Worm (Caenorhabditis elegans): ENCODE results near the gene acr-7.

DNA sequence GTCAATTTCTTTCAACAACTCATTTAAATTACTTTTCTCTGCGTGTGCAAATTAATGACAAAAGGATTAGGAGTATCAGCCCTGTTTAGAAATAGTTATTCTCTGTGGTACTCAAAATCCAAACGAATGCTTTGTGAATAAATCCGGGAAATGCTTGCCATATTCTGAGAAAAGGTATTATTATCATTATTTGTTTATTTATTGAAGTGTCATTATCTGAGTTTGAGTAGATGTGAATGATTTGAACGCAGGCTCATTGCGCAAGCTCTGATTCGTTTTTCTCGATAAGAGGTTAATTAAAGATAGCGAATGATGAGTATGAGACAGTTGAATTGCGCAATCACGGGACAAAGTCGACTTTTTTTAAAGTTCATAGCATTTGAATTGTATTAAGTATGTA lies 21.7 kb downstream of the acr-7 start:
- TF ChIP-seq bed-1 (GFP tag; IDR thresholded peaks at IDR 0.05) (no peak), nfya-2 (GFP tag; IDR thresholded peaks at IDR 0.05) (no peak), ceh-40 (GFP tag; IDR thresholded peaks at IDR 0.05) (no peak), madf-3 (GFP tag; IDR thresholded peaks at IDR 0.05) (no peak), somi-1 (GFP tag; optimal IDR thresholded peaks at IDR 0.05) (no peak), madf-10 (tag; optimal IDR thresholded peaks at IDR 0.05) (no peak), ZK185.1 (tag; optimal IDR thresholded peaks at IDR 0.05; ENCODE audit: poor library complexity, severe bottlenecking) (no peak), pha-4 (tag; optimal IDR thresholded peaks at IDR 0.05) (no peak), F10E7.11 (tag; optimal IDR thresholded peaks at IDR 0.05) (no peak)

All from whole organism, young adult.